Worm (Caenorhabditis elegans) whole organism, L1 larva: Measurements from ENCODE around the gene fbxa-19.

Experiments
- aha-1 ChIP-seq: fragments of 150-350 bp; optimal IDR thresholded peaks from 2 replicates; lab custom pipeline; 2014; ENCODE audit warnings: missing biosample characterization, missing genetic modification characterization
- ceh-88 ChIP-seq: fragments of 200-800 bp; sonication (Bioruptor generic); IDR thresholded peaks from 2 replicates; pipeline ENCODE4 v1.3.6; 2022; ENCODE audit warnings: missing genetic modification characterization, missing compliant biosample characterization
- dpl-1 ChIP-seq, 3 experiments: fragments of 150-350 bp in 2 of 3; sonication (generic microtip) in 1 of 3; optimal IDR thresholded peaks; 2 replicates each; lab custom pipeline; 2014 to 2017; ENCODE audit warnings: missing biosample characterization in 3 of 3, missing genetic modification characterization in 3 of 3, missing genetic modification reagents in 3 of 3
- elt-2 ChIP-seq: sonication (generic microtip); optimal IDR thresholded peaks from 2 replicates; lab custom pipeline; 2016; ENCODE audit warnings: missing genetic modification characterization, mild to moderate bottlenecking, inconsistent platforms, missing compliant biosample characterization, missing genetic modification reagents
- elt-3 ChIP-seq, 6 experiments: fragments of 150-350 bp in 1 of 6; sonication (generic microtip); optimal IDR thresholded peaks; 2 replicates each; lab custom pipeline; 2017 to 2018; ENCODE audit warnings: missing biosample characterization in 6 of 6, missing genetic modification characterization in 6 of 6, inconsistent platforms in 1 of 6
- fkh-10 ChIP-seq: sonication (generic microtip); optimal IDR thresholded peaks from 2 replicates; lab custom pipeline; 2017; ENCODE audit warnings: missing biosample characterization, missing genetic modification reagents, missing genetic modification characterization
- isw-1 ChIP-seq: fragments of 200-800 bp; sonication (Bioruptor generic); IDR thresholded peaks from 2 replicates; pipeline ENCODE4 v1.3.6; 2022; ENCODE audit warnings: missing genetic modification characterization, missing compliant biosample characterization
- lin-13 ChIP-seq: fragments of 150-350 bp; optimal IDR thresholded peaks from 2 replicates; lab custom pipeline; 2014; ENCODE audit warnings: missing biosample characterization, missing genetic modification reagents, missing genetic modification characterization
- lin-35 ChIP-seq, 2 experiments: fragments of 150-350 bp; optimal IDR thresholded peaks; 2 replicates each; lab custom pipeline; 2014; ENCODE audit warnings: missing biosample characterization in 2 of 2, missing genetic modification characterization in 2 of 2, missing genetic modification reagents in 2 of 2
- nhr-237 ChIP-seq: fragments of 150-350 bp; optimal IDR thresholded peaks from 2 replicates; lab custom pipeline; 2014; ENCODE audit warnings: missing biosample characterization, missing genetic modification characterization

- TF ChIP-seq lin-13 (GFP tag; lab: Kevin White, UChicago) = no peak
- no peak for TF ChIP-seq dpl-1 (GFP tag; optimal IDR thresholded peaks at IDR 0.05; lab: Kevin White, UChicago)
- TF ChIP-seq isw-1 (GFP tag; lab: Robert Waterston, UW) = no peak
- no peak for TF ChIP-seq ceh-88 (GFP tag; lab: Robert Waterston, UW)
- TF ChIP-seq nhr-237 (tag; lab: Kevin White, UChicago) = no peak
- no peak for TF ChIP-seq elt-3 (tag; optimal IDR thresholded peaks at IDR 0.05; lab: Kevin White, UChicago)
- TF ChIP-seq fkh-10 = no peak
- TF ChIP-seq elt-2 (tag; lab: Kevin White, UChicago) = peak; percentile 24
- no peak for TF ChIP-seq aha-1 (tag; lab: Kevin White, UChicago)
- TF ChIP-seq lin-35 (GFP tag; optimal IDR thresholded peaks at IDR 0.05; lab: Kevin White, UChicago) = peak in 1 of 2 experiments; percentile 27
These were observed 43.7 kb upstream of the fbxa-19 start, which contains the start of gene fbxa-31 for ce11 chrIII:1271378-1271926.
